Worm (Caenorhabditis elegans): ENCODE results near the gene nhr-133.

DNA sequence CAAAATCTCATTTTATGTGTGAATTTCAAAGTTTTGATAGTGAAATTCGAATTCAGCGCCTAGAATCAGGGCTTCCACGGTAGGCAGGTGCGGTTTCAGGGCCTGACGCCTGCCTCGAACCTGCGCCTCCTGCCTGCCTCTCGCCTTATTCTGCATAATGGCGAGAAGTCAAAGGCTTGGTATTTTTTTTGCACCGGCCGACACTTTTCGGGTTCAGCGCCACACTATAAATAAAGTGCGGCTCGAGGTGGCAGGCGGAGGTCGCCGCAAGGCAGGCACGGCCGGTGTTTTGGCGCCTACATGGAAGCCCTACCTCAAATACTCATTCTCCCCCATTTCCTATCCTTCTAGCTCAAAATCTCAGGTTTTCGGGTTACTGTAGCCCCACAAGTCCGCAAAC is 11.5 kb downstream of the nhr-133 start:
- no peak for TF ChIP-seq skn-1 (tag; optimal IDR thresholded peaks at IDR 0.05)
- TF ChIP-seq lsy-2 (tag; optimal IDR thresholded peaks at IDR 0.05): no peak
